Worm (Caenorhabditis elegans) whole organism, L2 larva: ENCODE measurements around the gene W01D2.3.

ENCODE experiments used
- fos-1 ChIP-seq: fragments of 150-350 bp; optimal IDR thresholded peaks from 2 replicates; lab custom pipeline; 2014; ENCODE audit warnings: missing biosample characterization, missing genetic modification characterization
- nhr-23 ChIP-seq: fragments of 150-350 bp; optimal IDR thresholded peaks from 2 replicates; lab custom pipeline; 2014; ENCODE audit warnings: missing biosample characterization, missing genetic modification reagents, missing genetic modification characterization

ce11 chrII:14849897-14850296 lies 45.8 kb upstream of the W01D2.3 start:
- TF ChIP-seq fos-1 (tag; lab: Kevin White, UChicago) (no peak), nhr-23 (tag; lab: Kevin White, UChicago) (no peak)
